Fruit fly (Drosophila melanogaster): Measurements from ENCODE around the gene CG8668.

DNA sequence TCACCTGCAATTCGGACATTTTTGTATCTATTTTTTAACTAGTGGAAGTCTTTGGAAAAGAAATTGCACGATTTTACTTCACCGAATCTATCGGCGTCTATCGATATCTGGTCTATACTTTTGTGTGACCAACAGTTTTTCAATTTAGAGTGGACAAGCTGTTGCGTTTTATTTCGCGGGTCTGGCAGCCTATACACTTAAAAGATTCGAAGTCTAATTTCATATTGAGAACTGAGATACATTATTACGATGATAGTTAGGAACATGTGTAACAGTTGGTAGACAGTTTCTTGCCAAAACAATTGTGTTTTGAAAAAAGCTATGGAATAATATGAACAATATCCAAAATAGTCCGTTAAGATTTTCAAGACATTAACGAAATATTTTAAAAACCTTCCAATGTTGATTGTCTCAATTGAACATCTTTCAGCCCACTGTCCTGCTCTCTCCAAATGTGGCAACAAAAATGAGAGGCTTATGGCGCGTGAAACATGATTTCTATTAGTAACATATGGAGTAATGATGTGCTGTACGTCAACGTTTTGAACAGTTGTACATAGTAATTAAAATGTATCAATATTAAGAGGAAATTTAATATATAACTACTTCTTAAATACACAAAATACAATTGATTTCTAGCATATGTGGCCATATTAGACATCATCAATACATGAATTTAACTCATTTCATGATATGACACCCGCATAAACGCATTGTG, 35.7 kb downstream of the CG8668 start, which contains the start of gene Acbp1:
- TF ChIP-seq h (optimal IDR thresholded peaks at IDR 0.05) (no peak), psq (optimal IDR thresholded peaks at IDR 0.05) (no peak)
